Fruit fly (Drosophila melanogaster): ENCODE results near the gene Srrm234.
A peak's percentile ranks its signal among the peaks of the same experiment; 100 is the strongest.

- TF ChIP-seq Lpt (GFP tag; optimal IDR thresholded peaks at IDR 0.05) (peak; percentile 62), Met (GFP tag; optimal IDR thresholded peaks at IDR 0.05) (peak; percentile 67), salr (GFP tag; optimal IDR thresholded peaks at IDR 0.05) (peak; percentile 34 to 55), CG10669 (GFP tag; optimal IDR thresholded peaks at IDR 0.05) (peak; percentile 67), OdsH (GFP tag; optimal IDR thresholded peaks at IDR 0.05) (peak; percentile 68), ss (GFP tag; optimal IDR thresholded peaks at IDR 0.05) (peak; percentile 17 to 38), eg (GFP tag; IDR thresholded peaks at IDR 0.05) (peak; percentile 84), CG7368 (GFP tag; optimal IDR thresholded peaks at IDR 0.05) (peak; percentile 72), net (GFP tag; optimal IDR thresholded peaks at IDR 0.05) (peak; percentile 72), CG16779 (tag; optimal IDR thresholded peaks at IDR 0.05) (peak; percentile 16)
Measured at dm6 chr3L:1702367-1702927, 37.6 kb upstream of the Srrm234 start, which contains the start of gene CG13931.
